Worm (Caenorhabditis elegans): ENCODE results near the gene ric-4.
A peak's percentile ranks its signal among the peaks of the same experiment; 100 is the strongest.

Gene ric-4

DNA sequence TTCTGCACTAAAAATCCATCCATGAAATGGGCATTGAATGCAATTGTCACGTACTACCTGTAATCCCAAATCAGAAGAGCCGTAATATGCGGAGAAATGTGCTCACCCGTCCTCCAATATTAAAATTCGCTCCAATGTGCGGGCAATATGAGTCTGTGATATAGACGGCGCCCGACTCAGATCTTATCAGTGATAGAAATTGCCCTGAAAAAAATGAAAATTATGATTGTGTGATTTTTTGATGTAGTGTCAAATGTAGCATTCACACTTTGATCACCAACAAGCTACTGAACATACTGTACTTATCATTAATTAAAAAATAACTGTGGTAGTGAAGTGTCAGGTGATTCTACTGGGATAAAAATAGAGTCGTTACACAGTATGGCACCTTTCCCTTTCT, 45.5 kb downstream of the ric-4 start:
- TF ChIP-seq K11D2.4 (GFP tag; IDR thresholded peaks at IDR 0.05), result no peak
- TF ChIP-seq nhr-80 (tag; optimal IDR thresholded peaks at IDR 0.05), result peak; percentile 62
- no peak for TF ChIP-seq Y56A3A.18 (GFP tag; IDR thresholded peaks at IDR 0.05)
- TF ChIP-seq ekl-4 (GFP tag; IDR thresholded peaks at IDR 0.05), result no peak

DNA sequence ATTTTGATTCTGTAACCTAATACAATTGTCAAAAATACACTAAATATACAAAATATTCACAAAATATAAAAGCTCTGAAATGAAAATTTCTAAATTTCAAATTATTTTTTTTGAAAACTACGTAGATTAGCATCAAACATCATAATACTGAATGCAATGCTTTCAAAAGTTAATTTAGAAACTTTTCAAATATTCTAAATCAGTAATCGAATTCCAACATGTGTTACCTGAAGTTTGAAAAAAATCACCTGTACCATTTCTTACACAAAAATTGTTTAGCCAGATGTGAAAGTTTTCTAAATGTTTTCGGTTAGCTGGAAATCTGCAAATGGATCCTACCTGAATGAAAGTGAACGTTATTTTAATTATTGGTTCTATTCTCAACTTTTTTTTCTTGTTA, 48.1 kb downstream of the ric-4 start, which contains the start of gene C12D8.20:
C12D8.20 (plus strand) TSS at position 301 of the 400 bp plus-strand sequence.
- TF ChIP-seq mel-28 (tag; optimal IDR thresholded peaks at IDR 0.05; ENCODE audit: borderline replicate concordance), result no peak
- TF ChIP-seq lsy-27 (tag; optimal IDR thresholded peaks at IDR 0.05; ENCODE audit: borderline replicate concordance, insufficient read depth), result no peak

DNA sequence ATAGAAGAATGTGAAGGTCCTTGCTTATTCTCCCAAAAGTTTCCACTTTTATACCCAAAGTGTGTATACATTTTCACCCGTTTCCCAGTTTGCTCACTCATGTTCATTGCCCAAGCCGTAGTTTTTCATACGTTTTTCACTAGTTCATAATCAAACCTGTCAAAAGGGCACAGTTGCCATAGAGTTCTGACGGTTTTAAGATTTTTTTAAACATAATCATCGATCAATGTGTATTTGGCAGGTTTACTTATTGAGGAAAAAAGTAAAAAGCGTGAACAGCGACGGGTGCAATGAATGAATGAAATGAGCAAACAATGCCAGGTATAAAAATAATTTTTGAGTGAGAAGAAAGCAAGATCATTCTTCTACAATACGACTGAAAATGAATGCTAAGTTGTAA, 48.8 kb downstream of the ric-4 start, which contains the start of the genes fipr-5 and fipr-9:
fipr-5 (minus strand) TSS at position 101 of the 400 bp plus-strand sequence.
fipr-9 (plus strand) TSS at position 346 of the 400 bp plus-strand sequence.
- TF ChIP-seq die-1 (tag; optimal IDR thresholded peaks at IDR 0.05), result no peak

DNA sequence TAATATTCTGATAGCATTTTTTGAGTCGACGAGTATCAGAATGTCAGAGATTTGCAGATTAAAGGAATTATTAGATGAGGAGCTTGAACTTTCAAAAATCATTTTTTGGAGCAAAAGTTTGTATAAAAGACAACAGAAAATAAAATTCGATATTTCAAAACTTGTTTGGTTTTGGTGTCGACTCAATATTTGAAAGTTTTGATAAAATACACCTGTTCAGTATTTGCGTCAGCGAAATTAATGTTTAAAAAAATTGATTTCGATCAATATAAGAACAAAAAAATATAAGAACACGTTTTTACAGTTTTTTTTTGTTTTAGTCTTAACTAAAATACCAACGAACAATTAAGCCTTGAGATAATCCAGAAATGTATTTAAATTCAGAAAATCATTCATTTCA, 49.5 kb downstream of the ric-4 start, which contains the start of gene C12D8.13:
C12D8.13 (minus strand) TSS at position 101 of the 400 bp plus-strand sequence.
- TF ChIP-seq lin-35 (GFP tag; optimal IDR thresholded peaks at IDR 0.05) (no peak), B0261.1 (tag; optimal IDR thresholded peaks at IDR 0.05) (no peak), dox-1 (GFP tag; IDR thresholded peaks at IDR 0.05) (no peak), aptf-2 (GFP tag; conservative IDR thresholded peaks at IDR 0.05) (no peak), nhr-120 (GFP tag; IDR thresholded peaks at IDR 0.05) (no peak), lag-1 (GFP tag; IDR thresholded peaks at IDR 0.05) (no peak), mcd-1 (GFP tag; IDR thresholded peaks at IDR 0.05) (no peak), Y67H2A.10 (GFP tag; conservative IDR thresholded peaks at IDR 0.05) (no peak), mes-4 (tag; optimal IDR thresholded peaks at IDR 0.05) (no peak), ztf-3 (GFP tag; optimal IDR thresholded peaks at IDR 0.05) (no peak), cebp-2 (GFP tag; IDR thresholded peaks at IDR 0.05) (no peak), madf-3 (GFP tag; IDR thresholded peaks at IDR 0.05) (no peak), snpc-1.3 (tag; optimal IDR thresholded peaks at IDR 0.05; ENCODE audit: insufficient read depth) (no peak), F52B5.7 (tag; optimal IDR thresholded peaks at IDR 0.05) (no peak), cebp-1 (GFP tag; IDR thresholded peaks at IDR 0.05) (no peak), cebp-1 (tag; optimal IDR thresholded peaks at IDR 0.05) (no peak), ztf-22 (GFP tag; optimal IDR thresholded peaks at IDR 0.05) (no peak)

DNA sequence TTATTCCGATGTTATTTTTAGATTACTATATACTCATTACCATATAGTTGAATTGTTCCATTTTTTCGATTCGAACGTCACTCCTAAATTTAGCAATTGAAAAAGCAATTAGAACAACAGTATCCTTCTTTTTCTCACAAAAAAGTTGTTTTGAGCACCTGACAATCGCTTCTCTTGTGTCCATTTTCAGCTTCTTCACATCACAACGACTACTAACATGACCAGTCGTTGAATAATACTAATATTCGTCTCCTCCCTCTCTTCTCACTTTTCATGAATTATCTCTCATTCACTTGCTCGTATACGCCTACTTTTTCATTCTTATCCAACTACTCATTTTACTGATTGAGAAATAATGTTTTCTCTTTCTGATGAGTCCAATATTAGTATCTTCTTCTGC, 53.4 kb downstream of the ric-4 start, which contains the start of gene ZK856.14:
ZK856.14 (plus strand) TSS at position 301 of the 400 bp plus-strand sequence.
- no peak for TF ChIP-seq tlf-1 (GFP tag; optimal IDR thresholded peaks at IDR 0.05)
- TF ChIP-seq ztf-25 (GFP tag; IDR thresholded peaks at IDR 0.05), result no peak
- TF ChIP-seq zim-3 (tag; optimal IDR thresholded peaks at IDR 0.05), result no peak
- TF ChIP-seq ets-4 (GFP tag; optimal IDR thresholded peaks at IDR 0.05), result no peak
- TF ChIP-seq dpff-1 (tag; optimal IDR thresholded peaks at IDR 0.05), result no peak
- no peak for TF ChIP-seq madf-6 (GFP tag; IDR thresholded peaks at IDR 0.05)
- TF ChIP-seq ekl-4 (GFP tag; IDR thresholded peaks at IDR 0.05), result no peak
- TF ChIP-seq ceh-79 (tag; optimal IDR thresholded peaks at IDR 0.05), result no peak
- TF ChIP-seq bed-2 (GFP tag; IDR thresholded peaks at IDR 0.05), result no peak
- TF ChIP-seq gei-17 (GFP tag; optimal IDR thresholded peaks at IDR 0.05), result no peak
- no peak for TF ChIP-seq K11D2.4 (GFP tag; IDR thresholded peaks at IDR 0.05)
- TF ChIP-seq attf-6 (GFP tag; IDR thresholded peaks at IDR 0.05), result no peak
- TF ChIP-seq efl-1 (GFP tag; optimal IDR thresholded peaks at IDR 0.05), result no peak
- no peak for TF ChIP-seq T26A5.8 (tag; optimal IDR thresholded peaks at IDR 0.05)
- no peak for TF ChIP-seq aptf-3 (GFP tag; IDR thresholded peaks at IDR 0.05)
- no peak for TF ChIP-seq ceh-27 (GFP tag; optimal IDR thresholded peaks at IDR 0.05)
- no peak for TF ChIP-seq ceh-40 (GFP tag; IDR thresholded peaks at IDR 0.05)
- no peak for TF ChIP-seq ama-1 (optimal IDR thresholded peaks at IDR 0.05)
- no peak for TF ChIP-seq ama-1 (GFP tag; optimal IDR thresholded peaks at IDR 0.05)
